Worm (Caenorhabditis elegans) whole organism, L1 larva: ENCODE measurements around the gene F21G4.3.

Experiments used
- ceh-88 ChIP-seq: fragments of 200-800 bp; sonication (Bioruptor generic); IDR thresholded peaks from 2 replicates; pipeline ENCODE4 v1.3.6; 2022; ENCODE audit warnings: missing genetic modification characterization, missing compliant biosample characterization
- dpl-1 ChIP-seq, 3 experiments: fragments of 150-350 bp in 2 of 3; sonication (generic microtip) in 1 of 3; optimal IDR thresholded peaks; 2 replicates each; lab custom pipeline; 2014 to 2017; ENCODE audit warnings: missing biosample characterization in 3 of 3, missing genetic modification characterization in 3 of 3, missing genetic modification reagents in 3 of 3
- dsc-1 ChIP-seq: sonication (generic microtip); optimal IDR thresholded peaks from 2 replicates; lab custom pipeline; 2016; ENCODE audit warnings: mild to moderate bottlenecking, missing genetic modification characterization, missing compliant biosample characterization
- egl-27 ChIP-seq, 2 experiments: fragments of 150-350 bp in 1 of 2; sonication (generic microtip); optimal IDR thresholded peaks; 3 replicates each; lab custom pipeline; 2017 to 2018; ENCODE audit warnings: missing biosample characterization in 2 of 2, missing genetic modification characterization in 2 of 2, missing genetic modification reagents in 2 of 2
- fkh-10 ChIP-seq: sonication (generic microtip); optimal IDR thresholded peaks from 2 replicates; lab custom pipeline; 2017; ENCODE audit warnings: missing biosample characterization, missing genetic modification reagents, missing genetic modification characterization
- grh-1 ChIP-seq: fragments of 200-800 bp; sonication (Bioruptor generic); IDR thresholded peaks from 2 replicates; pipeline ENCODE4 v1.3.6; 2022; ENCODE audit warnings: missing genetic modification reagents, missing genetic modification characterization, missing compliant biosample characterization
- lsy-2 ChIP-seq, 2 experiments: fragments of 150-350 bp; optimal IDR thresholded peaks; 2 replicates each; lab custom pipeline; 2014; ENCODE audit warnings: missing biosample characterization in 2 of 2, missing genetic modification characterization in 2 of 2
- nhr-19 ChIP-seq: fragments of 200-800 bp; sonication (Bioruptor generic); conservative IDR thresholded peaks from 2 replicates; pipeline ENCODE4 v1.3.6; 2022; ENCODE audit warnings: missing genetic modification characterization, missing compliant biosample characterization
- tbx-2 ChIP-seq: sonication (generic microtip); optimal IDR thresholded peaks from 2 replicates; lab custom pipeline; 2016; ENCODE audit warnings: missing genetic modification characterization, missing compliant biosample characterization
- zag-1 ChIP-seq: fragments of 150-350 bp; optimal IDR thresholded peaks from 2 replicates; lab custom pipeline; 2014; ENCODE audit warnings: missing biosample characterization, missing genetic modification characterization

- TF ChIP-seq ceh-88 (GFP tag; lab: Robert Waterston, UW): no peak
- TF ChIP-seq egl-27 (tag; optimal IDR thresholded peaks at IDR 0.05; lab: Kevin White, UChicago): no peak
- TF ChIP-seq zag-1 (tag; lab: Kevin White, UChicago): no peak
- TF ChIP-seq dpl-1 (GFP tag; optimal IDR thresholded peaks at IDR 0.05; lab: Kevin White, UChicago): no peak
- TF ChIP-seq grh-1: no peak
- no peak for TF ChIP-seq nhr-19 (GFP tag; lab: Robert Waterston, UW)
- TF ChIP-seq lsy-2 (tag; optimal IDR thresholded peaks at IDR 0.05; lab: Kevin White, UChicago): no peak
- TF ChIP-seq fkh-10 (GFP tag; lab: Kevin White, UChicago): no peak
- TF ChIP-seq dsc-1 (tag; lab: Kevin White, UChicago): no peak
- TF ChIP-seq tbx-2 (tag; lab: Kevin White, UChicago): no peak
Observed at ce11 chrX:9883837-9884324, 11.1 kb upstream of the F21G4.3 start, which contains the start of gene mrp-4.
